Fruit fly (Drosophila melanogaster): Measurements from ENCODE around the gene sinah.
A peak's percentile ranks its signal among the peaks of the same experiment; 100 is the strongest.

Gene sinah

DNA sequence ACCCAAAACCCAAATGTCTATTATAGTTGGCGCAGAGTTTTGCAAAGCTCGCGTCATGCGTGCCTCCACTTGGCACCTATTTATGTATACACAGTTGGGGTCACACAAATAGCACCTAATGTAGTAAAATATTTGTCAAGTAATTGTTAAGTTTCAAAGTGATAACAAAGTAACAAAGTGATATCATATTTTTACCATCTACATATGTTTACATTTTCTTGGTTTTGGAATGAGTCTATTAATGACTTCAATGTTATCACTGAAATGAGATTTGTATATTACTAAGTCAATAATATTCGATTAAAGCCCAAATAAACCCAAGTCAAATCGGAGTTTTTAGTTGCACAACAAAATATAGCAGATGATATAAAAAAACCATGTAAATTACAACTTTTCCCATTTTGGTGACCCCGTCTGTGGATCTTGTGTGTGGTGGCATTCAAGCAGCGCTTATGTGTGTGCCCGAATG, 13.6 kb downstream of the sinah start (continued):
- TF ChIP-seq da (GFP tag; optimal IDR thresholded peaks at IDR 0.05) (no peak), lola (GFP tag; optimal IDR thresholded peaks at IDR 0.05) (peak in 1 of 3 experiments; percentile 54), CG17361 (GFP tag; IDR thresholded peaks at IDR 0.05) (peak; percentile 76), CG34224 (GFP tag; IDR thresholded peaks at IDR 0.05; ENCODE audit: partially characterized antibody) (no peak), CG6689 (GFP tag; IDR thresholded peaks at IDR 0.05) (peak; percentile 73), CG4424 (GFP tag; optimal IDR thresholded peaks at IDR 0.05) (peak; percentile 54), CG11696 (GFP tag; IDR thresholded peaks at IDR 0.05) (peak; percentile 77), al (GFP tag; IDR thresholded peaks at IDR 0.05) (no peak; the same call in 1 of the 2 replicates), ATbp (GFP tag; optimal IDR thresholded peaks at IDR 0.05) (peak; percentile 61), otp (GFP tag; IDR thresholded peaks at IDR 0.05) (no peak), schlank (tag; optimal IDR thresholded peaks at IDR 0.05) (peak; percentile 22), CG17328 (GFP tag; IDR thresholded peaks at IDR 0.05) (0 out of 2 replicates have a peak, but pooled peaks have one; percentile 24), klu (GFP tag; IDR thresholded peaks at IDR 0.05) (no peak), Ets97D (GFP tag; optimal IDR thresholded peaks at IDR 0.05) (no peak), ham (GFP tag; IDR thresholded peaks at IDR 0.05) (no peak), CG4730 (GFP tag; IDR thresholded peaks at IDR 0.05) (0 out of 2 replicates have a peak, but pooled peaks have one; percentile 23), aop (GFP tag; IDR thresholded peaks at IDR 0.05) (no peak), zen (tag; optimal IDR thresholded peaks at IDR 0.05) (peak; percentile 30), dmrt99B (tag; optimal IDR thresholded peaks at IDR 0.05) (peak; percentile 87), CG14860 (GFP tag; IDR thresholded peaks at IDR 0.05; ENCODE audit: partially characterized antibody) (no peak), CG8765 (GFP tag; IDR thresholded peaks at IDR 0.05) (no peak), CG7357 (GFP tag; IDR thresholded peaks at IDR 0.05) (no peak), CG9215 (GFP tag; IDR thresholded peaks at IDR 0.05) (peak; percentile 35; the same call in 1 of the 2 replicates), h (optimal IDR thresholded peaks at IDR 0.05) (no peak), gem (tag; optimal IDR thresholded peaks at IDR 0.05) (peak; percentile 87), CG1602 (GFP tag; optimal IDR thresholded peaks at IDR 0.05) (peak; percentile 34), pan (optimal IDR thresholded peaks at IDR 0.05) (no peak), pan (GFP tag; optimal IDR thresholded peaks at IDR 0.05 in 1 of 2, IDR thresholded peaks at IDR 0.05 in 1 of 2) (peak in 1 of 2 experiments; percentile 27), corto (GFP tag; optimal IDR thresholded peaks at IDR 0.05) (no peak), mld (GFP tag; IDR thresholded peaks at IDR 0.05; ENCODE audit: partially characterized antibody) (no peak), fru (optimal IDR thresholded peaks at IDR 0.05) (no peak), ara (GFP tag; IDR thresholded peaks at IDR 0.05) (peak; percentile 28; the same call in 1 of the 2 replicates), HmgZ (tag; optimal IDR thresholded peaks at IDR 0.05) (peak; percentile 22), E2f2 (GFP tag; IDR thresholded peaks at IDR 0.05) (0 out of 2 replicates have a peak, but pooled peaks have one; percentile 39), CG8924 (tag; optimal IDR thresholded peaks at IDR 0.05) (peak; percentile 78), esg (GFP tag; conservative IDR thresholded peaks at IDR 0.05) (peak; percentile 61), odd (GFP tag; optimal IDR thresholded peaks at IDR 0.05) (peak; percentile 76), CG31224 (GFP tag; IDR thresholded peaks at IDR 0.05) (peak; percentile 47; the same call in 1 of the 2 replicates), CG32772 (GFP tag; IDR thresholded peaks at IDR 0.05) (no peak), CG1233 (GFP tag; optimal IDR thresholded peaks at IDR 0.05) (peak; percentile 72), ash1 (GFP tag; optimal IDR thresholded peaks at IDR 0.05) (no peak), yki (optimal IDR thresholded peaks at IDR 0.05) (no peak), ac (GFP tag; optimal IDR thresholded peaks at IDR 0.05) (no peak), CG10654 (GFP tag; optimal IDR thresholded peaks at IDR 0.05) (peak; percentile 38), Dref (GFP tag; IDR thresholded peaks at IDR 0.05) (no peak), bowl (GFP tag; IDR thresholded peaks at IDR 0.05) (no peak), sim (GFP tag; IDR thresholded peaks at IDR 0.05) (no peak), repo (GFP tag; optimal IDR thresholded peaks at IDR 0.05) (no peak), sob (GFP tag; IDR thresholded peaks at IDR 0.05) (peak; percentile 39; the same call in 1 of the 2 replicates), HLH3B (GFP tag; IDR thresholded peaks at IDR 0.05) (peak; percentile 38; the same call in 1 of the 2 replicates), NFAT (GFP tag; IDR thresholded peaks at IDR 0.05) (no peak), Dfd (GFP tag; optimal IDR thresholded peaks at IDR 0.05) (no peak), Gug (GFP tag; IDR thresholded peaks at IDR 0.05) (peak; percentile 8; the same call in 1 of the 4 replicates)
